Worm (Caenorhabditis elegans) whole organism, midembryonic: ENCODE measurements around the gene Y48B6A.10.

ENCODE experiments used
- T22C8.4 ChIP-seq: fragments of 200-800 bp; sonication (Bioruptor generic); IDR thresholded peaks from 2 replicates; pipeline ENCODE4 v1.3.6; 2022; ENCODE audit warnings: missing genetic modification characterization, missing compliant biosample characterization
- cog-1 ChIP-seq: sonication (generic microtip); optimal IDR thresholded peaks from 2 replicates; lab custom pipeline; 2016; ENCODE audit warnings: missing genetic modification characterization, missing compliant biosample characterization
- flt-1 ChIP-seq: fragments of 200-800 bp; sonication (Bioruptor generic); IDR thresholded peaks from 2 replicates; pipeline ENCODE4 v1.3.6; 2022; ENCODE audit warnings: missing genetic modification characterization, missing compliant biosample characterization
- klf-2 ChIP-seq: fragments of 200-800 bp; sonication (Bioruptor generic); conservative IDR thresholded peaks from 2 replicates; pipeline ENCODE4 v1.3.6; 2022; ENCODE audit warnings: missing genetic modification reagents, missing genetic modification characterization, missing compliant biosample characterization
- med-1 ChIP-seq: sonication (generic microtip); optimal IDR thresholded peaks from 2 replicates; lab custom pipeline; 2017; ENCODE audit warnings: missing genetic modification characterization, mild to moderate bottlenecking, missing compliant biosample characterization, antibody characterized with exemption, missing genetic modification reagents; ENCODE audit not compliant: insufficient read depth
- ref-1 ChIP-seq: fragments of 200-800 bp; sonication (Bioruptor generic); conservative IDR thresholded peaks from 2 replicates; pipeline ENCODE4 v1.3.6; 2022; ENCODE audit warnings: missing genetic modification reagents, missing genetic modification characterization, missing compliant biosample characterization
- tab-1 ChIP-seq: fragments of 200-800 bp; sonication (Bioruptor generic); IDR thresholded peaks from 2 replicates; pipeline ENCODE4 v1.3.6; 2022; ENCODE audit warnings: missing genetic modification characterization, missing compliant biosample characterization
- ztf-23 ChIP-seq: fragments of 200-800 bp; sonication (Bioruptor generic); IDR thresholded peaks from 2 replicates; pipeline ENCODE4 v1.3.6; 2022; ENCODE audit warnings: missing genetic modification reagents, missing genetic modification characterization, missing compliant biosample characterization
- ztf-29 ChIP-seq: fragments of 200-800 bp; sonication (Bioruptor generic); IDR thresholded peaks from 2 replicates; pipeline ENCODE4 v1.3.6; 2022; ENCODE audit warnings: missing genetic modification reagents, missing genetic modification characterization, missing compliant biosample characterization

The Y48B6A.10 gene

ce11 chrII:14236569-14236968 lies 22.4 kb downstream of the Y48B6A.10 start:
- TF ChIP-seq klf-2 (GFP tag; lab: Robert Waterston, UW) (no peak), ztf-29 (GFP tag; lab: Robert Waterston, UW) (no peak), ref-1 (GFP tag; lab: Robert Waterston, UW) (no peak), T22C8.4 (no peak), cog-1 (tag; lab: Kevin White, UChicago) (no peak), med-1 (no peak), ztf-23 (GFP tag; lab: Robert Waterston, UW) (no peak), flt-1 (no peak), tab-1 (GFP tag; lab: Robert Waterston, UW) (no peak)

- TF ChIP-seq ref-1 (GFP tag; lab: Robert Waterston, UW) (no peak), flt-1 (0 out of 2 replicates have a peak, but pooled peaks have one; percentile 40)
Measured at ce11 chrII:14237245-14237806, 23.1 kb downstream of the Y48B6A.10 start.

- TF ChIP-seq med-1 (no peak), klf-2 (GFP tag; lab: Robert Waterston, UW) (no peak), cog-1 (tag; lab: Kevin White, UChicago) (no peak), T22C8.4 (no peak), ref-1 (GFP tag; lab: Robert Waterston, UW) (no peak), flt-1 (no peak), ztf-29 (GFP tag; lab: Robert Waterston, UW) (no peak), tab-1 (GFP tag; lab: Robert Waterston, UW) (no peak), ztf-23 (GFP tag; lab: Robert Waterston, UW) (no peak)
Measured at ce11 chrII:14239924-14240323, 25.7 kb downstream of the Y48B6A.10 start.

ce11 chrII:14242259-14242658 lies 28.1 kb downstream of the Y48B6A.10 start:
- TF ChIP-seq ztf-23 (GFP tag; lab: Robert Waterston, UW) = no peak
- no peak for TF ChIP-seq cog-1 (tag; lab: Kevin White, UChicago)
- TF ChIP-seq med-1 = no peak
- no peak for TF ChIP-seq T22C8.4
- TF ChIP-seq tab-1 (GFP tag; lab: Robert Waterston, UW) = no peak
- no peak for TF ChIP-seq ref-1 (GFP tag; lab: Robert Waterston, UW)
- TF ChIP-seq ztf-29 (GFP tag; lab: Robert Waterston, UW) = no peak
- TF ChIP-seq flt-1 = no peak
- no peak for TF ChIP-seq klf-2 (GFP tag; lab: Robert Waterston, UW)

ce11 chrII:14243503-14243902 lies 29.3 kb downstream of the Y48B6A.10 start, which contains the start of gene jmjd-2:
TSS of gene jmjd-2 (minus strand) at chrII:14243603.
- TF ChIP-seq cog-1 (tag; lab: Kevin White, UChicago) (no peak), med-1 (no peak), T22C8.4 (no peak), ztf-23 (GFP tag; lab: Robert Waterston, UW) (no peak), ztf-29 (GFP tag; lab: Robert Waterston, UW) (no peak), klf-2 (GFP tag; lab: Robert Waterston, UW) (no peak), tab-1 (GFP tag; lab: Robert Waterston, UW) (no peak), ref-1 (GFP tag; lab: Robert Waterston, UW) (no peak), flt-1 (no peak)

- TF ChIP-seq ref-1 (GFP tag; lab: Robert Waterston, UW) (no peak), T22C8.4 (no peak), ztf-29 (GFP tag; lab: Robert Waterston, UW) (no peak), med-1 (no peak), klf-2 (GFP tag; lab: Robert Waterston, UW) (no peak), flt-1 (no peak), ztf-23 (GFP tag; lab: Robert Waterston, UW) (no peak), tab-1 (GFP tag; lab: Robert Waterston, UW) (no peak), cog-1 (tag; lab: Kevin White, UChicago) (no peak)
Measured at ce11 chrII:14244457-14245254, 30.4 kb downstream of the Y48B6A.10 start.

- TF ChIP-seq ref-1 (GFP tag; lab: Robert Waterston, UW) (no peak), tab-1 (GFP tag; lab: Robert Waterston, UW) (no peak), ztf-23 (GFP tag; lab: Robert Waterston, UW) (no peak), T22C8.4 (no peak), ztf-29 (GFP tag; lab: Robert Waterston, UW) (no peak), cog-1 (tag; lab: Kevin White, UChicago) (no peak), klf-2 (GFP tag; lab: Robert Waterston, UW) (no peak), flt-1 (no peak), med-1 (no peak)
Measured at ce11 chrII:14247227-14247626, 33.0 kb downstream of the Y48B6A.10 start.

ce11 chrII:14247748-14248502 lies 33.7 kb downstream of the Y48B6A.10 start:
- TF ChIP-seq ztf-23 (GFP tag; lab: Robert Waterston, UW) (no peak), ref-1 (GFP tag; lab: Robert Waterston, UW) (no peak), flt-1 (peak; percentile 69), tab-1 (GFP tag; lab: Robert Waterston, UW) (no peak), cog-1 (tag; lab: Kevin White, UChicago) (no peak), klf-2 (GFP tag; lab: Robert Waterston, UW) (no peak), ztf-29 (GFP tag; lab: Robert Waterston, UW) (no peak), med-1 (peak; percentile 24), T22C8.4 (no peak)

- TF ChIP-seq ztf-29 (GFP tag; lab: Robert Waterston, UW) (0 out of 2 replicates have a peak, but pooled peaks have one; percentile 5), ztf-23 (GFP tag; lab: Robert Waterston, UW) (peak; percentile 57; the same call in 1 of the 2 replicates), T22C8.4 (peak; percentile 61; the same call in 1 of the 2 replicates), tab-1 (GFP tag; lab: Robert Waterston, UW) (no peak), flt-1 (peak; percentile 71; the same call in 1 of the 2 replicates), ref-1 (GFP tag; lab: Robert Waterston, UW) (no peak), klf-2 (GFP tag; lab: Robert Waterston, UW) (no peak), med-1 (peak; percentile 13), cog-1 (tag; lab: Kevin White, UChicago) (no peak)
Measured at ce11 chrII:14249489-14249888, 35.3 kb downstream of the Y48B6A.10 start.
